Fruit fly (Drosophila melanogaster) whole organism: ENCODE measurements around the gene CG9240.

Experiments
- CG8478 ChIP-seq: fragments of >200 bp; optimal IDR thresholded peaks from 2 replicates; lab custom pipeline; 2018; ENCODE audit warnings: inconsistent platforms
- EcR ChIP-seq, 2 experiments: fragments of >200 bp; optimal IDR thresholded peaks; 2 replicates each; lab custom pipeline; 2017; ENCODE audit warnings: missing biosample characterization in 2 of 2, missing genetic modification characterization in 2 of 2, missing genetic modification reagents in 2 of 2
- pan ChIP-seq: fragments of >200 bp; optimal IDR thresholded peaks from 2 replicates; lab custom pipeline; 2017
- usp ChIP-seq: fragments of >200 bp; optimal IDR thresholded peaks from 2 replicates; lab custom pipeline; 2017; ENCODE audit warnings: missing biosample characterization, missing genetic modification characterization, mixed read lengths

dm6 chrX:15703720-15704206, 2.7 kb upstream of the CG9240 start, which contains the start of the genes Pis and Hap40:
- TF ChIP-seq pan (lab: Kevin White, UChicago), result no peak
- TF ChIP-seq EcR (GFP tag; optimal IDR thresholded peaks at IDR 0.05; lab: Kevin White, UChicago), result no peak
- no peak for TF ChIP-seq CG8478
- TF ChIP-seq usp (GFP tag; lab: Kevin White, UChicago), result no peak
